Worm (Caenorhabditis elegans): ENCODE results near the gene T16G12.12.
"Not testable (repeated sequence)": the region's sequence is repeated elsewhere in the genome, so short reads cannot be mapped to it uniquely, and the experiment has no call there.

T16G12.12 gene

DNA sequence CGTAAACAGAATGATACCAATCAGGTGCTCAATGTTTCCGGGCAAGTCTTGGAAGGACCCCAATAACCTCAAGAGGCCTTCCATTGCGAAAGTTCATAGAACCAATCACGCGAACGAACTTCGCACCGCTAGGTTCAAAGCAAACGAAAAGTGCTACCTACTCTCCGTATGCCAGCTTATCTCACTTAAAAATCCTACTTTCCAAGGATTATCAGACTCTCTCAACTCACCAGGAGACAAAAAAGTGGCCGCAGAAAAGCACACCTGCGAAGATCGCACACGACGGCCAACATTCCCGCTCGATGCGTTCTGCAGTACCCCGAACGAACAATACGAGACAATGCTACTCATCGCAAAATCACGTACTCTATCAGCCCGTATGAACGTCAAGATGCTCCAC, at the start of gene T16G12.12:
TSS of gene T16G12.12 (plus strand) at position 301 of the 400 bp plus-strand sequence.
- not testable (repeated sequence) for TF ChIP-seq unc-62 (GFP tag; optimal IDR thresholded peaks at IDR 0.05); skn-1 (tag; optimal IDR thresholded peaks at IDR 0.05); hlh-4 (tag; optimal IDR thresholded peaks at IDR 0.05)

- TF ChIP-seq swsn-7 (tag; optimal IDR thresholded peaks at IDR 0.05), result no peak
- no peak for TF ChIP-seq vab-15 (tag; optimal IDR thresholded peaks at IDR 0.05)
- TF ChIP-seq nhr-28 (tag; optimal IDR thresholded peaks at IDR 0.05), result no peak
- no peak for TF ChIP-seq ceh-90 (tag; optimal IDR thresholded peaks at IDR 0.05)
- no peak for TF ChIP-seq efl-1 (optimal IDR thresholded peaks at IDR 0.05)
- TF ChIP-seq efl-1 (GFP tag; optimal IDR thresholded peaks at IDR 0.05 in 1 of 2), result no peak
- TF ChIP-seq aha-1 (tag; optimal IDR thresholded peaks at IDR 0.05), result no peak
- TF ChIP-seq isw-1 (GFP tag; IDR thresholded peaks at IDR 0.05), result no peak
- no peak for TF ChIP-seq elt-3 (tag; optimal IDR thresholded peaks at IDR 0.05)
- TF ChIP-seq elt-2 (tag; optimal IDR thresholded peaks at IDR 0.05), result no peak
- no peak for TF ChIP-seq ceh-82 (tag; optimal IDR thresholded peaks at IDR 0.05)
- no peak for TF ChIP-seq lir-3 (tag; optimal IDR thresholded peaks at IDR 0.05; ENCODE audit: poor library complexity)
- no peak for TF ChIP-seq unc-98 (GFP tag; IDR thresholded peaks at IDR 0.05)
- no peak for TF ChIP-seq nhr-85 (tag)
- no peak for TF ChIP-seq zag-1 (tag; optimal IDR thresholded peaks at IDR 0.05)
- no peak for TF ChIP-seq dpl-1 (GFP tag; optimal IDR thresholded peaks at IDR 0.05)
These were observed 49.2 kb upstream of the T16G12.12 start, which contains the start of gene C05B5.11 for ce11 chrIII:10004213-10004612. C05B5.11 (plus strand) TSS chrIII:10004513.

DNA sequence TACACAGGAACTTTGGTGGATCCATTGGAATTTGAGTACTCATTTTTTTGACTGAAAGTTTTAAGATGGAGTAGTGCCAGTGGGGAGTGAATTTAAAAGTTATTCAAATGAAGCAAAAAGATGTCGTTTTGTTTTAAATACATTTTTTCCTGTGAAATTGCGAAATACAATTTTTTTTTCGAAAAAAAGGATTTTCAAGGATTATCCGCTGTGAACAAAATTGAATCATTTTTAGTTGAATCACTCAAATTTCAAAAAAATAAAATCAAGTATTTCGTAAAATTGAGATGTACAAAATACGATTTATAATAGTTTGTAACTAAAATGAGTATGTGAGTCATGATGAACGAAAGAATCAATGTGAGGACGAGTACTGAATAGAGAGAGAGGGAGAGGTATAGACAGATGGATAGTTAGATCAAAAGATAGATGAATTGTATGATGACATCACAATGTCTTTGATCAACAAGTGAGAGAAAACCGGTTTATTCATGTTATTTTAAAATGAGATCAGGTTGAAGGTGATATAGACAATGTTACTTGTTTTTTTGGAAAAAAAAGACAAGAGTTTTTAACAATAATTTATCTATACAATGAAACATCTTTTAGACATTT, 46.6 kb upstream of the T16G12.12 start, which contains the start of gene C05B5.8:
TSS of gene C05B5.8 (minus strand) at position 51 of the 615 bp plus-strand sequence.
- TF ChIP-seq blmp-1 (tag; optimal IDR thresholded peaks at IDR 0.05) (peak; percentile 46), irx-1 (tag; optimal IDR thresholded peaks at IDR 0.05) (no peak), efl-1 (optimal IDR thresholded peaks at IDR 0.05) (peak in 1 of 2 experiments; percentile 28), efl-1 (GFP tag; optimal IDR thresholded peaks at IDR 0.05 in 1 of 2) (peak in 1 of 2 experiments; percentile 59), grh-1 (GFP tag; IDR thresholded peaks at IDR 0.05) (peak; percentile 97), C16A3.4 (tag; optimal IDR thresholded peaks at IDR 0.05) (peak; percentile 34), lin-14 (GFP tag; optimal IDR thresholded peaks at IDR 0.05) (peak; percentile 86), nhr-90 (tag; optimal IDR thresholded peaks at IDR 0.05; ENCODE audit: poor library complexity) (peak; percentile 57), sptf-1 (tag; optimal IDR thresholded peaks at IDR 0.05) (no peak), hpl-2 (GFP tag; optimal IDR thresholded peaks at IDR 0.05) (no peak), snu-23 (GFP tag; optimal IDR thresholded peaks at IDR 0.05) (peak; percentile 74), elt-3 (tag; optimal IDR thresholded peaks at IDR 0.05) (peak in 3 of 6 experiments; percentile 31 to 58 (median 39)), ets-5 (GFP tag; IDR thresholded peaks at IDR 0.05) (no peak), mep-1 (tag; optimal IDR thresholded peaks at IDR 0.05) (peak; percentile 13), nhr-19 (GFP tag; conservative IDR thresholded peaks at IDR 0.05) (peak; percentile 44), nhr-71 (tag; optimal IDR thresholded peaks at IDR 0.05) (peak; percentile 73), dpl-1 (GFP tag; optimal IDR thresholded peaks at IDR 0.05) (peak in 2 of 3 experiments; percentile 8 to 10), vab-15 (tag; optimal IDR thresholded peaks at IDR 0.05) (peak; percentile 49), zip-4 (GFP tag; optimal IDR thresholded peaks at IDR 0.05) (no peak), lin-35 (GFP tag; optimal IDR thresholded peaks at IDR 0.05) (peak in 1 of 2 experiments; percentile 31), ceh-63 (GFP tag; optimal IDR thresholded peaks at IDR 0.05) (no peak), lir-3 (tag; optimal IDR thresholded peaks at IDR 0.05; ENCODE audit: poor library complexity) (peak; percentile 20), lsy-2 (tag; optimal IDR thresholded peaks at IDR 0.05) (peak; percentile 12 to 53), nhr-85 (tag) (peak; percentile 97), nhr-20 (tag; optimal IDR thresholded peaks at IDR 0.05) (peak; percentile 71), hlh-4 (tag; optimal IDR thresholded peaks at IDR 0.05) (no peak), lin-13 (GFP tag; optimal IDR thresholded peaks at IDR 0.05) (no peak)

Measured in whole organism, L1 larva.